Fruit fly (Drosophila melanogaster): ENCODE results near the gene aru.

- TF ChIP-seq CG8478 (optimal IDR thresholded peaks at IDR 0.05) (no peak), pan (optimal IDR thresholded peaks at IDR 0.05) (no peak), EcR (GFP tag; optimal IDR thresholded peaks at IDR 0.05) (no peak)
Measured at dm6 chr2L:847189-847987, 20.8 kb downstream of the aru start.
